Fruit fly (Drosophila melanogaster): ENCODE results near the gene Gp93.
A peak's percentile ranks its signal among the peaks of the same experiment; 100 is the strongest.

The Gp93 gene

DNA sequence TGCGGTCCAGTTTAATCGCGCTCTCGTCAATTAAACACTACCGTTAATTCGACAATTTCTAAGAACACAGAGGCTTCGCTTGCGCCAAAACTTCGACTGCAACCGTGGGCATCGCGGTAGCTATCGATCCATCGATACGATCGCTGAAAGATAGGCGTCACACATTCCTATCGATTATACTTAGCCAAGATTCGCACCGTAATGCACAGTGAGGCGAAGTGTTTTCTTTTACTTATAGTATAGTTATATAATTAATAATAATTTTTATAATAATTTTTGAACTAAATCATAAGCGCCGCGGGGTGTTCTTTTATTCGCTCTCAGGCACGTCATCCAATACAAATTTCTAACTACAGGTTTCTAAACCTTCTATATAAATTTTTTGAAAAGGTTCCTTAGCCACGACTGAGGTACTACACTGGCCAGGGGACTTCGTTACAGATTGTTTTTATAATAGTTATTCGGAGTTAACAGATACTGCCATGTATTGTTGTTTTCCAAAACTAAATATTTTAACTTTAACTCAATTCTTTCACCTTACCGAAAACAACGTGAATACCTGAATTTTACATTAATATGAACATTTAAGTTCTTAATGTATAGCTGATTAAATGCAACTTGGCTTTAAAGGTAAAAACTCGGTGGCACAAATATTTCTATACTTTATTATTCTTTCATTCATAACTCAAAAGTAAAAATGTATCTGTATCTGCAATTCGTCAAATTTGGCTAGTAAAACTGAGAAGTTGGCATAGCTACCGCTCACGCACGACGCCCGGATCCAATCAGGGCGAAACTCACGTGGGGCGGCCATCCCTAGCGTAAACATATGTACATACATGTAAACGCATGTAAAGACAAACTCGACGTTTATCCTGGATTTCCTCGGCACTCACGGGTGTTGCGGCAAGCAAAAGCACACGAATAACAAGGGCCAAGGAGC is 10.5 kb upstream of the Gp93 start, which contains the start of the genes NSD and BOD1 (continued):
- peak; percentile 73 for TF ChIP-seq Xbp1 (GFP tag; optimal IDR thresholded peaks at IDR 0.05)
- no peak for TF ChIP-seq Dfd (GFP tag; optimal IDR thresholded peaks at IDR 0.05)
- no peak for TF ChIP-seq D19B (GFP tag; optimal IDR thresholded peaks at IDR 0.05)
- TF ChIP-seq CG17328 (GFP tag; IDR thresholded peaks at IDR 0.05) = peak; percentile 50; the same call in 1 of the 2 replicates
- peak; percentile 77 for TF ChIP-seq CG4617 (GFP tag; optimal IDR thresholded peaks at IDR 0.05; ENCODE audit: borderline replicate concordance)
- TF ChIP-seq pfk (GFP tag; optimal IDR thresholded peaks at IDR 0.05) = no peak
- TF ChIP-seq CoRest (tag; optimal IDR thresholded peaks at IDR 0.05) = peak; percentile 61
- TF ChIP-seq Elba2 (GFP tag; optimal IDR thresholded peaks at IDR 0.05) = no peak
- peak; percentile 84 for TF ChIP-seq CG32532 (GFP tag; IDR thresholded peaks at IDR 0.05)
- no peak for TF ChIP-seq gsb (GFP tag; IDR thresholded peaks at IDR 0.05)
- no peak for TF ChIP-seq Camta (GFP tag; optimal IDR thresholded peaks at IDR 0.05)
- TF ChIP-seq CG10959 (GFP tag; IDR thresholded peaks at IDR 0.05) = peak; percentile 38; the same call in 1 of the 2 replicates
- TF ChIP-seq Ravus (GFP tag; IDR thresholded peaks at IDR 0.05) = peak; percentile 15; the same call in 1 of the 2 replicates
- TF ChIP-seq Scr (GFP tag; IDR thresholded peaks at IDR 0.05; ENCODE audit: partially characterized antibody) = peak; percentile 85
- no peak for TF ChIP-seq CG18011 (GFP tag; optimal IDR thresholded peaks at IDR 0.05)
- no peak for TF ChIP-seq gce (GFP tag; IDR thresholded peaks at IDR 0.05)
- TF ChIP-seq emc (GFP tag; optimal IDR thresholded peaks at IDR 0.05) = no peak
- TF ChIP-seq CG4404 (GFP tag; IDR thresholded peaks at IDR 0.05) = peak; percentile 59
- no peak for TF ChIP-seq twi (tag; optimal IDR thresholded peaks at IDR 0.05)
- TF ChIP-seq Sry-β (GFP tag; optimal IDR thresholded peaks at IDR 0.05) = peak; percentile 90
- peak; percentile 48; the same call in 1 of the 3 replicates for TF ChIP-seq H15 (GFP tag; IDR thresholded peaks at IDR 0.05)
- TF ChIP-seq Hsf (GFP tag; optimal IDR thresholded peaks at IDR 0.05) = no peak
- TF ChIP-seq BtbVII (GFP tag; optimal IDR thresholded peaks at IDR 0.05) = no peak
- peak; percentile 79 for TF ChIP-seq CG6175 (GFP tag; IDR thresholded peaks at IDR 0.05)
- TF ChIP-seq CG3281 (GFP tag; optimal IDR thresholded peaks at IDR 0.05) = peak; percentile 17
- no peak for TF ChIP-seq bigmax (GFP tag; optimal IDR thresholded peaks at IDR 0.05)
- peak; percentile 80 for TF ChIP-seq unc-4 (GFP tag; IDR thresholded peaks at IDR 0.05; ENCODE audit: partially characterized antibody)
- peak in 1 of 2 experiments; percentile 26 for TF ChIP-seq chif (GFP tag; optimal IDR thresholded peaks at IDR 0.05)
- TF ChIP-seq lola (GFP tag; optimal IDR thresholded peaks at IDR 0.05) = peak in 1 of 3 experiments; percentile 19
- peak; percentile 27 for TF ChIP-seq B-H2 (GFP tag; optimal IDR thresholded peaks at IDR 0.05)
- TF ChIP-seq CG32767 (GFP tag; IDR thresholded peaks at IDR 0.05) = no peak
- no peak for TF ChIP-seq CG17385 (GFP tag; optimal IDR thresholded peaks at IDR 0.05)
- peak; percentile 37; the same call in 1 of the 2 replicates for TF ChIP-seq Poxn (GFP tag; IDR thresholded peaks at IDR 0.05)
- TF ChIP-seq CG6254 (GFP tag; optimal IDR thresholded peaks at IDR 0.05) = no peak
- peak; percentile 49 for TF ChIP-seq ara (GFP tag; IDR thresholded peaks at IDR 0.05)
- TF ChIP-seq CG10979 (tag; optimal IDR thresholded peaks at IDR 0.05) = no peak
- TF ChIP-seq fd96Cb (tag; optimal IDR thresholded peaks at IDR 0.05) = peak; percentile 10
- TF ChIP-seq tna (GFP tag; IDR thresholded peaks at IDR 0.05; ENCODE audit: partially characterized antibody) = peak; percentile 92
- TF ChIP-seq maf-S (GFP tag; optimal IDR thresholded peaks at IDR 0.05) = no peak
- peak; percentile 84 for TF ChIP-seq E2f1 (GFP tag; IDR thresholded peaks at IDR 0.05)
- no peak for TF ChIP-seq CG6854 (GFP tag; optimal IDR thresholded peaks at IDR 0.05)
- no peak for TF ChIP-seq CG6765 (GFP tag; optimal IDR thresholded peaks at IDR 0.05)
- peak; percentile 64 for TF ChIP-seq lmd (GFP tag; IDR thresholded peaks at IDR 0.05)
- no peak for TF ChIP-seq CG33213 (GFP tag; optimal IDR thresholded peaks at IDR 0.05)
- TF ChIP-seq CG6654 (GFP tag; optimal IDR thresholded peaks at IDR 0.05) = no peak
- no peak for TF ChIP-seq CG17568 (GFP tag; optimal IDR thresholded peaks at IDR 0.05)
- peak; percentile 6 for TF ChIP-seq CG12155 (GFP tag; optimal IDR thresholded peaks at IDR 0.05)
- TF ChIP-seq Tbp (GFP tag; optimal IDR thresholded peaks at IDR 0.05) = no peak

Measured in whole organism, embryonic.